Worm (Caenorhabditis elegans) whole organism, L1 larva: ENCODE measurements around the gene tag-340.

ENCODE experiments used
- C04F5.9 ChIP-seq: sonication (generic microtip); optimal IDR thresholded peaks from 2 replicates; lab custom pipeline; 2016; ENCODE audit warnings: missing genetic modification characterization, missing compliant biosample characterization
- C16A3.4 ChIP-seq: fragments of 150-350 bp; optimal IDR thresholded peaks from 2 replicates; lab custom pipeline; 2014; ENCODE audit warnings: missing biosample characterization, missing genetic modification characterization
- C34B4.2 ChIP-seq: sonication (generic microtip); optimal IDR thresholded peaks from 2 replicates; lab custom pipeline; 2017; ENCODE audit warnings: mild to moderate bottlenecking, missing genetic modification characterization, missing compliant biosample characterization
- F16B12.6 ChIP-seq: fragments of 150-350 bp; optimal IDR thresholded peaks from 2 replicates; lab custom pipeline; 2014; ENCODE audit warnings: missing biosample characterization, missing genetic modification characterization
- aha-1 ChIP-seq: fragments of 150-350 bp; optimal IDR thresholded peaks from 2 replicates; lab custom pipeline; 2014; ENCODE audit warnings: missing biosample characterization, missing genetic modification characterization
- alr-1 ChIP-seq: fragments of 200-800 bp; sonication (Bioruptor generic); optimal IDR thresholded peaks from 2 replicates; lab custom pipeline; 2018; ENCODE audit warnings: borderline replicate concordance, mild to moderate bottlenecking, missing genetic modification characterization, missing compliant biosample characterization
- ama-1 ChIP-seq: fragments of 150-350 bp; optimal IDR thresholded peaks from 2 replicates; lab custom pipeline; 2014
- ceh-63 ChIP-seq: fragments of 200-800 bp; sonication (Bioruptor generic); optimal IDR thresholded peaks from 2 replicates; lab custom pipeline; 2018; ENCODE audit warnings: mild to moderate bottlenecking, missing genetic modification characterization, missing compliant biosample characterization
- ceh-82 ChIP-seq, 3 experiments: fragments of 150-350 bp in 1 of 3; sonication (generic microtip) in 2 of 3; optimal IDR thresholded peaks; 2 replicates each; lab custom pipeline; 2014 to 2017; ENCODE audit warnings: missing biosample characterization in 3 of 3, missing genetic modification characterization in 3 of 3
- ceh-88 ChIP-seq: fragments of 200-800 bp; sonication (Bioruptor generic); IDR thresholded peaks from 2 replicates; pipeline ENCODE4 v1.3.6; 2022; ENCODE audit warnings: missing genetic modification characterization, missing compliant biosample characterization
- ceh-90 ChIP-seq: sonication (generic microtip); optimal IDR thresholded peaks from 2 replicates; lab custom pipeline; 2016; ENCODE audit warnings: missing genetic modification characterization, missing compliant biosample characterization
- ces-1 ChIP-seq: fragments of 150-350 bp; optimal IDR thresholded peaks from 2 replicates; lab custom pipeline; 2014; ENCODE audit warnings: missing biosample characterization, missing genetic modification reagents, missing genetic modification characterization
- efl-1 ChIP-seq, 4 experiments: fragments of 150-350 bp; optimal IDR thresholded peaks in 3 of 4; peaks in 1 of 4; 1 replicate in 1 of 4; 2 replicates in 3 of 4; lab custom pipeline; 2014; ENCODE audit warnings: missing biosample characterization in 2 of 4, missing genetic modification characterization in 2 of 4, missing genetic modification reagents in 2 of 4
- efl-3 ChIP-seq: fragments of 200-800 bp; sonication (Bioruptor generic); optimal IDR thresholded peaks from 2 replicates; lab custom pipeline; 2018; ENCODE audit warnings: mild to moderate bottlenecking, missing genetic modification characterization, missing compliant biosample characterization
- fkh-10 ChIP-seq: sonication (generic microtip); optimal IDR thresholded peaks from 2 replicates; lab custom pipeline; 2017; ENCODE audit warnings: missing biosample characterization, missing genetic modification reagents, missing genetic modification characterization
- fkh-8 ChIP-seq: sonication (generic microtip); optimal IDR thresholded peaks from 2 replicates; lab custom pipeline; 2016; ENCODE audit warnings: mild to moderate bottlenecking, missing genetic modification characterization, missing compliant biosample characterization
- fos-1 ChIP-seq: fragments of 150-350 bp; optimal IDR thresholded peaks from 2 replicates; lab custom pipeline; 2014; ENCODE audit warnings: missing biosample characterization, missing genetic modification characterization
- grh-1 ChIP-seq: fragments of 200-800 bp; sonication (Bioruptor generic); IDR thresholded peaks from 2 replicates; pipeline ENCODE4 v1.3.6; 2022; ENCODE audit warnings: missing genetic modification reagents, missing genetic modification characterization, missing compliant biosample characterization
- hlh-17 ChIP-seq: fragments of 200-800 bp; sonication (Bioruptor generic); optimal IDR thresholded peaks from 2 replicates; lab custom pipeline; 2018; ENCODE audit warnings: missing genetic modification characterization, mild to moderate bottlenecking, missing compliant biosample characterization, moderate library complexity, borderline replicate concordance
- irx-1 ChIP-seq: sonication (generic microtip); optimal IDR thresholded peaks from 2 replicates; lab custom pipeline; 2016; ENCODE audit warnings: missing genetic modification characterization, missing compliant biosample characterization
- jun-1 ChIP-seq: fragments of 150-350 bp; optimal IDR thresholded peaks from 2 replicates; lab custom pipeline; 2014; ENCODE audit warnings: missing biosample characterization, missing genetic modification reagents, missing genetic modification characterization
- lin-13 ChIP-seq: fragments of 150-350 bp; optimal IDR thresholded peaks from 2 replicates; lab custom pipeline; 2014; ENCODE audit warnings: missing biosample characterization, missing genetic modification reagents, missing genetic modification characterization
- lin-14 ChIP-seq: fragments of 200-800 bp; sonication (Bioruptor generic); optimal IDR thresholded peaks from 2 replicates; lab custom pipeline; 2018; ENCODE audit warnings: mild to moderate bottlenecking, missing genetic modification characterization, moderate library complexity, missing compliant biosample characterization
- lin-35 ChIP-seq, 2 experiments: fragments of 150-350 bp; optimal IDR thresholded peaks; 2 replicates each; lab custom pipeline; 2014; ENCODE audit warnings: missing biosample characterization in 2 of 2, missing genetic modification characterization in 2 of 2, missing genetic modification reagents in 2 of 2
- lin-39 ChIP-seq: fragments of 150-350 bp; optimal IDR thresholded peaks from 2 replicates; lab custom pipeline; 2014; ENCODE audit warnings: missing biosample characterization, missing genetic modification reagents, missing genetic modification characterization
- lsy-2 ChIP-seq, 2 experiments: fragments of 150-350 bp; optimal IDR thresholded peaks; 2 replicates each; lab custom pipeline; 2014; ENCODE audit warnings: missing biosample characterization in 2 of 2, missing genetic modification characterization in 2 of 2
- mef-2 ChIP-seq: fragments of 150-350 bp; optimal IDR thresholded peaks from 2 replicates; lab custom pipeline; 2014; ENCODE audit warnings: missing biosample characterization, missing genetic modification characterization
- nhr-12 ChIP-seq: sonication (generic microtip); optimal IDR thresholded peaks from 2 replicates; lab custom pipeline; 2017; ENCODE audit warnings: missing biosample characterization, missing genetic modification characterization
- nhr-19 ChIP-seq: fragments of 200-800 bp; sonication (Bioruptor generic); conservative IDR thresholded peaks from 2 replicates; pipeline ENCODE4 v1.3.6; 2022; ENCODE audit warnings: missing genetic modification characterization, missing compliant biosample characterization
- nhr-28 ChIP-seq: fragments of 150-350 bp; optimal IDR thresholded peaks from 2 replicates; lab custom pipeline; 2014; ENCODE audit warnings: missing biosample characterization, missing genetic modification characterization
- nhr-47 ChIP-seq: sonication (generic microtip); optimal IDR thresholded peaks from 2 replicates; lab custom pipeline; 2016; ENCODE audit warnings: mild to moderate bottlenecking, missing genetic modification characterization, moderate library complexity, missing compliant biosample characterization
- nhr-71 ChIP-seq: sonication (generic microtip); optimal IDR thresholded peaks from 2 replicates; lab custom pipeline; 2016; ENCODE audit warnings: mild to moderate bottlenecking, missing genetic modification characterization, moderate library complexity, missing compliant biosample characterization
- nhr-76 ChIP-seq: sonication (generic microtip); optimal IDR thresholded peaks from 2 replicates; lab custom pipeline; 2017; ENCODE audit warnings: missing biosample characterization, missing genetic modification characterization
- nhr-77 ChIP-seq: fragments of 150-350 bp; optimal IDR thresholded peaks from 2 replicates; lab custom pipeline; 2014; ENCODE audit warnings: missing biosample characterization, missing genetic modification characterization
- nhr-90 ChIP-seq: sonication (generic microtip); optimal IDR thresholded peaks from 2 replicates; lab custom pipeline; 2016; ENCODE audit warnings: mild to moderate bottlenecking, missing genetic modification characterization, missing compliant biosample characterization; ENCODE audit not compliant: poor library complexity
- pax-3 ChIP-seq: fragments of 200-800 bp; sonication (Bioruptor generic); optimal IDR thresholded peaks from 2 replicates; lab custom pipeline; 2018; ENCODE audit warnings: mild to moderate bottlenecking, missing genetic modification characterization, moderate library complexity, missing compliant biosample characterization
- pqm-1 ChIP-seq: sonication (generic microtip); optimal IDR thresholded peaks from 3 replicates; lab custom pipeline; 2017; ENCODE audit warnings: missing biosample characterization, missing genetic modification characterization
- snpc-4 ChIP-seq: fragments of 150-350 bp; optimal IDR thresholded peaks from 2 replicates; lab custom pipeline; 2014; ENCODE audit warnings: missing biosample characterization, missing genetic modification characterization
- sptf-1 ChIP-seq: fragments of 150-350 bp; optimal IDR thresholded peaks from 2 replicates; lab custom pipeline; 2014; ENCODE audit warnings: missing biosample characterization, missing genetic modification characterization
- sup-37 ChIP-seq: fragments of 200-800 bp; sonication (Bioruptor generic); optimal IDR thresholded peaks from 2 replicates; lab custom pipeline; 2018; ENCODE audit warnings: mild to moderate bottlenecking, missing genetic modification characterization, missing compliant biosample characterization
- tbx-2 ChIP-seq: sonication (generic microtip); optimal IDR thresholded peaks from 2 replicates; lab custom pipeline; 2016; ENCODE audit warnings: missing genetic modification characterization, missing compliant biosample characterization
- tlp-1 ChIP-seq: fragments of 150-350 bp; optimal IDR thresholded peaks from 2 replicates; lab custom pipeline; 2014; ENCODE audit warnings: missing biosample characterization, missing genetic modification characterization
- unc-30 ChIP-seq: sonication (generic microtip); optimal IDR thresholded peaks from 2 replicates; lab custom pipeline; 2017; ENCODE audit warnings: missing biosample characterization, missing genetic modification characterization
- unc-62 ChIP-seq: fragments of 150-350 bp; optimal IDR thresholded peaks from 2 replicates; lab custom pipeline; 2014; ENCODE audit warnings: missing biosample characterization, missing genetic modification reagents, missing genetic modification characterization
- unc-98 ChIP-seq: fragments of 200-800 bp; sonication (Bioruptor generic); IDR thresholded peaks from 2 replicates; pipeline ENCODE4 v1.3.6; 2022; ENCODE audit warnings: missing genetic modification characterization, missing compliant biosample characterization
- vab-15 ChIP-seq: sonication (generic microtip); optimal IDR thresholded peaks from 2 replicates; lab custom pipeline; 2017; ENCODE audit warnings: missing genotype, mild to moderate bottlenecking, missing genetic modification characterization, missing compliant biosample characterization
- zag-1 ChIP-seq: fragments of 150-350 bp; optimal IDR thresholded peaks from 2 replicates; lab custom pipeline; 2014; ENCODE audit warnings: missing biosample characterization, missing genetic modification characterization
- ztf-11 ChIP-seq, 2 experiments: sonication (generic microtip); optimal IDR thresholded peaks; 2 replicates each; lab custom pipeline; 2016 to 2017; ENCODE audit warnings: missing genetic modification characterization in 2 of 2, missing biosample characterization in 1 of 2, missing compliant biosample characterization in 1 of 2
- ztf-4 ChIP-seq: fragments of 150-350 bp; optimal IDR thresholded peaks from 2 replicates; lab custom pipeline; 2014; ENCODE audit warnings: missing biosample characterization, missing genetic modification characterization

The tag-340 gene

DNA sequence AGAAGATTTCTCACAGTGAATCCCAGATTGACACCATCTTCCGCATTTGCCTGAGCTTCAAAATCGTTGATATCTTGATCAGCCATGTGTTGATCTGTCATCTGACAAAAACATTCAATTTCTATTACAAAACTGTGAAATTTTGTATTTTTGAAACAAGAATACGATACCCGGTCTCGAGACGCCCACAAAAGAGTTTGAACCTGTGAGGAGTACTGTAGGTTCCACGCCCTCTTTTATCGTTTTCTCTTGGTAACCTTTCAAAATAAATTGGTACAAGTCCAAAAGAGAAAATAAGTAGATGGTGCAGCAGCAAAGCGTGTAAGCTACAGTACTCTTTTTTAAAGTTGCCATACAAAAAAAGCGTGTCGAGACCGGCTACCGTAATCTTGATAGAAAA, 9.6 kb downstream of the tag-340 start, which contains the start of gene F26F4.12:
F26F4.12 (minus strand) TSS at position 101 of the 400 bp plus-strand sequence.
- TF ChIP-seq lin-14 (GFP tag; lab: Kevin White, UChicago) (no peak), nhr-76 (tag; lab: Kevin White, UChicago) (no peak), C04F5.9 (tag; lab: Kevin White, UChicago) (no peak), alr-1 (tag; lab: Kevin White, UChicago) (no peak), sup-37 (GFP tag; lab: Kevin White, UChicago) (no peak), pax-3 (no peak), C16A3.4 (tag; lab: Kevin White, UChicago) (no peak), ztf-11 (tag; optimal IDR thresholded peaks at IDR 0.05; lab: Kevin White, UChicago) (no peak), mef-2 (no peak), lsy-2 (tag; optimal IDR thresholded peaks at IDR 0.05; lab: Kevin White, UChicago) (no peak), hlh-17 (no peak), nhr-77 (tag; lab: Kevin White, UChicago) (no peak), ceh-63 (GFP tag; lab: Kevin White, UChicago) (no peak), nhr-19 (GFP tag; lab: Robert Waterston, UW) (no peak), lin-35 (GFP tag; optimal IDR thresholded peaks at IDR 0.05; lab: Kevin White, UChicago) (no peak)

ce11 chrIII:4910956-4911355, 10.6 kb downstream of the tag-340 start, which contains the start of gene F26F4.2:
Gene F26F4.2 (plus strand): TSS chrIII:4911256.
- TF ChIP-seq lin-14 (GFP tag; lab: Kevin White, UChicago) (no peak), C16A3.4 (tag; lab: Kevin White, UChicago) (no peak), lin-35 (GFP tag; optimal IDR thresholded peaks at IDR 0.05; lab: Kevin White, UChicago) (no peak), aha-1 (tag; lab: Kevin White, UChicago) (no peak), C34B4.2 (tag; lab: Kevin White, UChicago) (no peak), C04F5.9 (tag; lab: Kevin White, UChicago) (no peak), lin-13 (GFP tag; lab: Kevin White, UChicago) (no peak), nhr-47 (tag; lab: Kevin White, UChicago) (no peak), nhr-90 (tag; lab: Kevin White, UChicago) (no peak), nhr-77 (tag; lab: Kevin White, UChicago) (no peak), sptf-1 (no peak), F16B12.6 (tag; lab: Kevin White, UChicago) (no peak), unc-30 (tag; lab: Kevin White, UChicago) (no peak), fos-1 (tag; lab: Kevin White, UChicago) (no peak), ces-1 (GFP tag; lab: Kevin White, UChicago) (no peak), ceh-82 (tag; optimal IDR thresholded peaks at IDR 0.05; lab: Kevin White, UChicago) (no peak), efl-1 (optimal IDR thresholded peaks at IDR 0.05; lab: Kevin White, UChicago) (no peak), efl-1 (GFP tag; optimal IDR thresholded peaks at IDR 0.05 in 1 of 2; lab: Kevin White, UChicago) (no peak)

DNA sequence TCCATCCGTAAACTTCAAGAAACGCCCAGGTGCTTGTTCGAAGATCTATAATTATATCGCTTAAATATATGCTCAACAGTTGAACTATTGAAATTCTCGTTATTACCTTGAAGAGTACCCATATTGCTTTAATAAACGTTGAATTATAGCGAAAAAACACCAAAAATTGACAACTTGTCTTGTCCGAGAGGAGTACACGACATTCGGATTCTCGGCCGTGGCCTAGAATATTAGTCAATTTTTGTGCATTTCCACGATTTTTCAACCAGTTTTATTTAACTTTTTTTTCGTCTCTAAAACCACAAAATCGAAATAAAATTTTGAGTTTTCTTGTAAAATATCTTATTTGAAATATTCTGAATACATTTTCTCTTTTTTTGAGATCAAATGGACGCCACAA, 12.0 kb downstream of the tag-340 start, which contains the start of the genes F26F4.9 and cee-1:
F26F4.9 (minus strand) TSS at position 205 of the 400 bp plus-strand sequence.
cee-1 (plus strand) TSS at position 383 of the 400 bp plus-strand sequence.
- peak; percentile 84 for TF ChIP-seq nhr-71 (tag; lab: Kevin White, UChicago)
- no peak for TF ChIP-seq lin-39 (tag; lab: Kevin White, UChicago)
- TF ChIP-seq snpc-4 (tag; lab: Kevin White, UChicago): no peak
- no peak for TF ChIP-seq efl-3 (GFP tag; lab: Kevin White, UChicago)
- no peak for TF ChIP-seq vab-15
- TF ChIP-seq unc-98 (GFP tag; lab: Robert Waterston, UW): no peak
- TF ChIP-seq zag-1 (tag; lab: Kevin White, UChicago): no peak
- TF ChIP-seq irx-1 (tag; lab: Kevin White, UChicago): peak; percentile 86
- TF ChIP-seq ceh-88 (GFP tag; lab: Robert Waterston, UW): no peak
- peak; percentile 82 for TF ChIP-seq tbx-2 (tag; lab: Kevin White, UChicago)
- TF ChIP-seq fkh-8 (tag; lab: Kevin White, UChicago): peak; percentile 70
- TF ChIP-seq pax-3: peak; percentile 76
- no peak for TF ChIP-seq tlp-1 (tag; lab: Kevin White, UChicago)
- no peak for TF ChIP-seq ama-1
- no peak for TF ChIP-seq fos-1 (tag; lab: Kevin White, UChicago)
- no peak for TF ChIP-seq unc-62 (GFP tag; lab: Kevin White, UChicago)
- no peak for TF ChIP-seq pqm-1
- TF ChIP-seq nhr-76 (tag; lab: Kevin White, UChicago): no peak
- TF ChIP-seq ztf-4 (tag; lab: Kevin White, UChicago): no peak
- no peak for TF ChIP-seq unc-30 (tag; lab: Kevin White, UChicago)
- TF ChIP-seq nhr-19 (GFP tag; lab: Robert Waterston, UW): peak; percentile 66
- TF ChIP-seq jun-1 (tag; lab: Kevin White, UChicago): no peak
- no peak for TF ChIP-seq fkh-10 (GFP tag; lab: Kevin White, UChicago)
- peak; percentile 90 for TF ChIP-seq ceh-90 (tag; lab: Kevin White, UChicago)
- TF ChIP-seq C04F5.9 (tag; lab: Kevin White, UChicago): peak; percentile 66
- no peak for TF ChIP-seq nhr-12 (tag; lab: Kevin White, UChicago)
- TF ChIP-seq grh-1 (GFP tag; lab: Robert Waterston, UW): no peak
- peak; percentile 71 for TF ChIP-seq lin-14 (GFP tag; lab: Kevin White, UChicago)
- no peak for TF ChIP-seq nhr-28 (tag; lab: Kevin White, UChicago)
